Worm (Caenorhabditis elegans) whole organism, early embryonic: ENCODE data around the gene M03F8.1.

Experiments
- aly-1 ChIP-seq: sonication (generic microtip); optimal IDR thresholded peaks from 2 replicates; lab custom pipeline; 2016; ENCODE audit warnings: missing genetic modification characterization, missing compliant biosample characterization
- ama-1 ChIP-seq: fragments of 150-350 bp; optimal IDR thresholded peaks from 2 replicates; lab custom pipeline; 2014
- ets-7 ChIP-seq: sonication (generic microtip); optimal IDR thresholded peaks from 2 replicates; lab custom pipeline; 2016; ENCODE audit warnings: missing genotype, missing genetic modification characterization, missing compliant biosample characterization
- hmbx-1 ChIP-seq: sonication (generic microtip); optimal IDR thresholded peaks from 2 replicates; lab custom pipeline; 2016; ENCODE audit warnings: mild to moderate bottlenecking, missing genetic modification characterization, missing compliant biosample characterization
- hmg-4 ChIP-seq: fragments of 200-800 bp; sonication (Bioruptor generic); optimal IDR thresholded peaks from 2 replicates; lab custom pipeline; 2018; ENCODE audit warnings: mild to moderate bottlenecking, missing genetic modification characterization, missing compliant biosample characterization
- pes-1 ChIP-seq: fragments of 200-800 bp; sonication (Bioruptor generic); IDR thresholded peaks from 2 replicates; pipeline ENCODE4 v1.3.6; 2022; ENCODE audit warnings: missing genetic modification reagents, missing genetic modification characterization, missing compliant biosample characterization
- sea-1 ChIP-seq: fragments of 200-800 bp; sonication (Bioruptor generic); conservative IDR thresholded peaks from 2 replicates; pipeline ENCODE4 v1.3.6; 2022; ENCODE audit warnings: missing genetic modification characterization, missing compliant biosample characterization
- tbx-11 ChIP-seq: fragments of 200-800 bp; sonication (Bioruptor generic); IDR thresholded peaks from 2 replicates; pipeline ENCODE4 v1.3.6; 2022; ENCODE audit warnings: missing genetic modification characterization, missing compliant biosample characterization

- TF ChIP-seq ama-1 (no peak), tbx-11 (GFP tag; lab: Robert Waterston, UW) (no peak), pes-1 (GFP tag; lab: Robert Waterston, UW) (no peak), sea-1 (GFP tag; lab: Robert Waterston, UW) (no peak), hmbx-1 (no peak), hmg-4 (GFP tag; lab: Kevin White, UChicago) (no peak), ets-7 (no peak), aly-1 (tag; lab: Kevin White, UChicago) (no peak)
These were observed 52.1 kb downstream of the M03F8.1 start, which contains the start of gene fos-1 for ce11 chrV:6003301-6003700.
